Fruit fly (Drosophila melanogaster): ENCODE results near the gene PIG-Wa.

DNA sequence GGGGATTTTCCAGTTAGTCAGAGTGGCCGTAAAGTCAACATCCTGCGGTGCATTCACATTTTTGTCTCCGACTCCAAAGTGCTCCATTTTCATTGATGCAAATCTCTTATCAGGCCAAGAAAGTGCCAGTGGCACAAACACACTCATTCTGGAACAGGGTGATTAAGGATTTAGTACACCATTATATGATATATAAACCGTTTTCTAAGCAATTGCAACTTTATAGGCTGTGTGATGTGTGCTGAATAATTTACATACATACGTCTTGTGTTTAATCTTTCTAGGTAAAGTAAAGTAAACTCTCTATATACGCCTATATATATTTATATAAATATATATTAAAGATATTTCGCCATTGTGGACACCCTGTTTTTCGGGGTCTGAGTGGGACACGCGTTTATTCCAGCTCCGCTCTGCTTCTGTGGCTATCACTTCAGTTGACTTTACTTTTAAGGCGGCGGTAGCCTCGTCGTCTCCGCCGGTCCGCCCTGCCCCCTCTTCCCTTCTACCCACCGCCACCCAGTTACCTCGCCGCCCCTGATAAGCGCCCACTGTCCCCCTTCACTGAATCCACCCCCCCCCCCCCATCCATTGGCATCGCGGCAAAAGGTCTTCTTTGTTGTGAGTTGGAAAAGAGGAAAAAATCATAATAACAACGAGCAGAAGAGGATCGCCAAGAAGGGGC, 49.9 kb downstream of the PIG-Wa start:
- TF ChIP-seq Dll (optimal IDR thresholded peaks at IDR 0.05), result no peak
- TF ChIP-seq pan (optimal IDR thresholded peaks at IDR 0.05), result no peak
- TF ChIP-seq usp (GFP tag; optimal IDR thresholded peaks at IDR 0.05), result no peak
- TF ChIP-seq EcR (GFP tag; optimal IDR thresholded peaks at IDR 0.05), result no peak
- no peak for TF ChIP-seq CG8478 (optimal IDR thresholded peaks at IDR 0.05)
- no peak for TF ChIP-seq psq (optimal IDR thresholded peaks at IDR 0.05)

All from whole organism.